Fruit fly (Drosophila melanogaster) whole organism, embryonic: ENCODE data around the gene Ac76E.

ENCODE experiments used
- BEAF-32 ChIP-seq: fragments of 200-800 bp; sonication (Bioruptor generic); optimal IDR thresholded peaks from 3 replicates; lab custom pipeline; 2017; ENCODE audit warnings: missing biosample characterization, missing genetic modification characterization, mild to moderate bottlenecking, moderate library complexity, missing genetic modification reagents
- Bgb ChIP-seq: fragments of 200-800 bp; sonication (Bioruptor generic); IDR thresholded peaks from 2 replicates; pipeline ENCODE4 v1.3.6; 2022; ENCODE audit warnings: missing biosample characterization, missing genetic modification characterization; ENCODE audit not compliant: partially characterized antibody
- CG10321 ChIP-seq: fragments of 200-800 bp; sonication (Bioruptor generic); IDR thresholded peaks from 2 replicates; pipeline ENCODE4 v1.3.6; 2022; ENCODE audit warnings: missing biosample characterization, missing genetic modification characterization
- CG12769 ChIP-seq: fragments of 200-800 bp; sonication (Bioruptor generic); optimal IDR thresholded peaks from 2 replicates; lab custom pipeline; 2019; ENCODE audit warnings: missing biosample characterization, mild to moderate bottlenecking, missing genetic modification characterization, moderate library complexity
- CG15601 ChIP-seq: fragments of 200-800 bp; sonication (Bioruptor generic); optimal IDR thresholded peaks from 3 replicates; lab custom pipeline; 2019; ENCODE audit warnings: missing biosample characterization, mild to moderate bottlenecking, missing genetic modification characterization, moderate library complexity
- CG17912 ChIP-seq: fragments of 200-800 bp; sonication (Bioruptor generic); optimal IDR thresholded peaks from 2 replicates; lab custom pipeline; 2018; ENCODE audit warnings: missing biosample characterization, mild to moderate bottlenecking, missing genetic modification characterization
- CG30020 ChIP-seq: fragments of 200-800 bp; optimal IDR thresholded peaks from 2 replicates; lab custom pipeline; 2019; ENCODE audit warnings: missing biosample characterization, mild to moderate bottlenecking, missing genetic modification characterization, moderate library complexity
- CG3281 ChIP-seq: fragments of 200-800 bp; sonication (Bioruptor generic); optimal IDR thresholded peaks from 3 replicates; lab custom pipeline; 2017; ENCODE audit warnings: missing biosample characterization, mild to moderate bottlenecking, missing genetic modification characterization
- CG33557 ChIP-seq: fragments of 200-800 bp; sonication (Bioruptor generic); optimal IDR thresholded peaks from 2 replicates; lab custom pipeline; 2019; ENCODE audit warnings: missing biosample characterization, mild to moderate bottlenecking, missing genetic modification characterization, moderate library complexity
- CG3407 ChIP-seq: fragments of 200-800 bp; sonication (Bioruptor generic); optimal IDR thresholded peaks from 2 replicates; lab custom pipeline; 2018; ENCODE audit warnings: missing biosample characterization, mild to moderate bottlenecking, missing genetic modification characterization
- CG34224 ChIP-seq: fragments of 200-800 bp; sonication (Bioruptor generic); IDR thresholded peaks from 3 replicates; pipeline ENCODE4 v1.3.6; 2022; ENCODE audit warnings: missing biosample characterization, missing genetic modification characterization; ENCODE audit not compliant: partially characterized antibody
- CG34376 ChIP-seq: fragments of 200-800 bp; sonication (Bioruptor generic); optimal IDR thresholded peaks from 2 replicates; lab custom pipeline; 2018; ENCODE audit warnings: missing biosample characterization, mild to moderate bottlenecking, missing genetic modification characterization
- CG42726 ChIP-seq: fragments of 200-800 bp; sonication (Bioruptor generic); IDR thresholded peaks from 2 replicates; pipeline ENCODE4 v1.3.6; 2022; ENCODE audit warnings: missing biosample characterization, missing genetic modification characterization; ENCODE audit not compliant: partially characterized antibody
- CG4328 ChIP-seq: fragments of 200-800 bp; sonication (Bioruptor generic); optimal IDR thresholded peaks from 3 replicates; lab custom pipeline; 2017; ENCODE audit warnings: missing biosample characterization, missing genetic modification reagents, missing genetic modification characterization
- CG7357 ChIP-seq: fragments of 200-800 bp; sonication (Bioruptor generic); IDR thresholded peaks from 3 replicates; pipeline ENCODE4 v1.3.6; 2022; ENCODE audit warnings: missing biosample characterization, missing genetic modification characterization
- CG7745 ChIP-seq: fragments of 200-800 bp; sonication (Bioruptor generic); optimal IDR thresholded peaks from 2 replicates; lab custom pipeline; 2018; ENCODE audit warnings: missing biosample characterization, mild to moderate bottlenecking, missing genetic modification characterization, moderate library complexity
- CG7928 ChIP-seq: fragments of 200-800 bp; sonication (Bioruptor generic); optimal IDR thresholded peaks from 2 replicates; lab custom pipeline; 2017; ENCODE audit warnings: missing biosample characterization, mild to moderate bottlenecking, missing genetic modification characterization
- CG8290 ChIP-seq, 3 experiments: fragments of 200-800 bp; sonication (Bioruptor generic); optimal IDR thresholded peaks; 2 replicates each; lab custom pipeline; 2016 to 2019; ENCODE audit warnings: missing biosample characterization in 3 of 3, missing genetic modification characterization in 3 of 3, mild to moderate bottlenecking in 2 of 3, moderate library complexity in 1 of 3
- CG9797 ChIP-seq: fragments of 200-800 bp; sonication (Bioruptor generic); optimal IDR thresholded peaks from 3 replicates; lab custom pipeline; 2018; ENCODE audit warnings: missing biosample characterization, mild to moderate bottlenecking, missing genetic modification characterization
- CTCF ChIP-seq: fragments of 200-800 bp; sonication (Bioruptor generic); optimal IDR thresholded peaks from 2 replicates; lab custom pipeline; 2017; ENCODE audit warnings: missing biosample characterization, mild to moderate bottlenecking, missing genetic modification characterization, moderate library complexity
- E2f2 ChIP-seq: fragments of 200-800 bp; sonication (Bioruptor generic); IDR thresholded peaks from 2 replicates; pipeline ENCODE4 v1.3.6; 2022; ENCODE audit warnings: missing biosample characterization, missing genetic modification characterization
- ERR ChIP-seq: fragments of 200-800 bp; sonication (Bioruptor generic); optimal IDR thresholded peaks from 2 replicates; lab custom pipeline; 2016; ENCODE audit warnings: missing biosample characterization, missing genetic modification characterization
- Ets65A ChIP-seq: fragments of 200-800 bp; sonication (Bioruptor generic); peaks from one replicate; lab custom pipeline; 2016; ENCODE audit warnings: missing biosample characterization, missing genetic modification characterization
- Ets97D ChIP-seq: fragments of 200-800 bp; sonication (Bioruptor generic); optimal IDR thresholded peaks from 3 replicates; lab custom pipeline; 2016; ENCODE audit warnings: missing biosample characterization, missing genetic modification characterization
- Fer1 ChIP-seq: fragments of 200-800 bp; sonication (Bioruptor generic); optimal IDR thresholded peaks from 2 replicates; lab custom pipeline; 2017; ENCODE audit warnings: missing biosample characterization, mild to moderate bottlenecking, missing genetic modification characterization
- HmgZ ChIP-seq: fragments of 200-800 bp; sonication (Bioruptor generic); optimal IDR thresholded peaks from 2 replicates; lab custom pipeline; 2018; ENCODE audit warnings: missing biosample characterization, mild to moderate bottlenecking, missing genetic modification characterization
- MBD-R2 ChIP-seq: fragments of 200-800 bp; sonication (Bioruptor generic); IDR thresholded peaks from 2 replicates; pipeline ENCODE4 v1.3.6; 2022; ENCODE audit warnings: missing biosample characterization, missing genetic modification characterization
- Med ChIP-seq: fragments of 200-800 bp; sonication (Bioruptor generic); peaks from one replicate; lab custom pipeline; 2016; ENCODE audit warnings: missing biosample characterization, missing genetic modification characterization, mild to moderate bottlenecking, inconsistent platforms, moderate library complexity
- Mes4 ChIP-seq: fragments of 200-800 bp; sonication (Bioruptor generic); optimal IDR thresholded peaks from 2 replicates; lab custom pipeline; 2016; ENCODE audit warnings: missing biosample characterization, missing genetic modification characterization
- Sin3A ChIP-seq: fragments of >200 bp; optimal IDR thresholded peaks from 2 replicates; lab custom pipeline; 2018
- amos ChIP-seq: fragments of 200-800 bp; sonication (Bioruptor generic); IDR thresholded peaks from 2 replicates; pipeline ENCODE4 v1.3.6; 2022; ENCODE audit warnings: missing biosample characterization, missing genetic modification characterization; ENCODE audit not compliant: partially characterized antibody
- bbx ChIP-seq: fragments of 200-800 bp; sonication (Bioruptor generic); IDR thresholded peaks from 2 replicates; pipeline ENCODE4 v1.3.6; 2022; ENCODE audit warnings: missing biosample characterization, missing genetic modification characterization; ENCODE audit not compliant: partially characterized antibody
- caup ChIP-seq: fragments of 200-800 bp; sonication (Bioruptor generic); optimal IDR thresholded peaks from 3 replicates; lab custom pipeline; 2017; ENCODE audit warnings: missing biosample characterization, mild to moderate bottlenecking, missing genetic modification characterization, moderate library complexity; ENCODE audit not compliant: severe bottlenecking
- dpn ChIP-seq, 2 experiments: fragments of 200-800 bp; sonication (Bioruptor generic); optimal IDR thresholded peaks; 3 replicates each; lab custom pipeline; 2016; ENCODE audit warnings: missing biosample characterization in 2 of 2, missing genetic modification characterization in 2 of 2
- dysf ChIP-seq: fragments of 200-800 bp; sonication (Bioruptor generic); IDR thresholded peaks from 3 replicates; pipeline ENCODE4 v1.3.6; 2022; ENCODE audit warnings: missing biosample characterization, missing genetic modification characterization
- gro ChIP-seq: fragments of 200-800 bp; sonication (Bioruptor generic); optimal IDR thresholded peaks from 2 replicates; lab custom pipeline; 2016; ENCODE audit warnings: missing biosample characterization, missing genetic modification characterization
- her ChIP-seq: fragments of 200-800 bp; sonication (Bioruptor generic); optimal IDR thresholded peaks from 2 replicates; lab custom pipeline; 2016; ENCODE audit warnings: missing biosample characterization, missing genetic modification characterization
- kah ChIP-seq: fragments of 200-800 bp; sonication (Bioruptor generic); optimal IDR thresholded peaks from 2 replicates; lab custom pipeline; 2018; ENCODE audit warnings: missing biosample characterization, mild to moderate bottlenecking, missing genetic modification characterization
- lilli ChIP-seq: fragments of 200-800 bp; sonication (Bioruptor generic); optimal IDR thresholded peaks from 3 replicates; lab custom pipeline; 2016; ENCODE audit warnings: missing biosample characterization, missing genetic modification characterization
- mam ChIP-seq: fragments of 200-800 bp; sonication (Bioruptor generic); optimal IDR thresholded peaks from 3 replicates; lab custom pipeline; 2016; ENCODE audit warnings: missing biosample characterization, missing genetic modification characterization
- onecut ChIP-seq: fragments of 200-800 bp; sonication (Bioruptor generic); IDR thresholded peaks from 2 replicates; pipeline ENCODE4 v1.3.6; 2022; ENCODE audit warnings: missing biosample characterization, missing genetic modification characterization
- phol ChIP-seq: fragments of 200-800 bp; sonication (Bioruptor generic); optimal IDR thresholded peaks from 3 replicates; lab custom pipeline; 2018; ENCODE audit warnings: missing biosample characterization, mild to moderate bottlenecking, missing genetic modification characterization, moderate library complexity
- pzg ChIP-seq: fragments of 200-800 bp; sonication (Bioruptor generic); optimal IDR thresholded peaks from 3 replicates; lab custom pipeline; 2018; ENCODE audit warnings: missing biosample characterization, mild to moderate bottlenecking, missing genetic modification characterization, moderate library complexity
- salm ChIP-seq: fragments of 200-800 bp; sonication (Bioruptor generic); optimal IDR thresholded peaks from 2 replicates; lab custom pipeline; 2018; ENCODE audit warnings: missing biosample characterization, mild to moderate bottlenecking, missing genetic modification characterization
- scrt ChIP-seq: fragments of 200-800 bp; sonication (Bioruptor generic); optimal IDR thresholded peaks from 2 replicates; lab custom pipeline; 2018; ENCODE audit warnings: missing biosample characterization, mild to moderate bottlenecking, missing genetic modification characterization, moderate library complexity
- sens ChIP-seq: fragments of 200-800 bp; sonication (Bioruptor generic); peaks from one replicate; lab custom pipeline; 2016; ENCODE audit warnings: missing biosample characterization, missing genetic modification characterization
- slbo ChIP-seq: fragments of 200-800 bp; sonication (Bioruptor generic); IDR thresholded peaks from 2 replicates; pipeline ENCODE4 v1.3.6; 2022; ENCODE audit warnings: missing biosample characterization, missing genetic modification characterization
- tll ChIP-seq, 2 experiments: fragments of 200-800 bp in 1 of 2; fragments of >200 bp in 1 of 2; sonication (Bioruptor generic) in 1 of 2; optimal IDR thresholded peaks; 2 replicates each; lab custom pipeline; 2017 to 2019; ENCODE audit warnings: missing biosample characterization in 2 of 2, missing genetic modification characterization in 2 of 2, mild to moderate bottlenecking in 1 of 2, moderate library complexity in 1 of 2
- trem ChIP-seq: fragments of 200-800 bp; optimal IDR thresholded peaks from 3 replicates; lab custom pipeline; 2019; ENCODE audit warnings: missing biosample characterization, mild to moderate bottlenecking, missing genetic modification characterization, moderate library complexity
- yki ChIP-seq: fragments of >200 bp; optimal IDR thresholded peaks from 3 replicates; lab custom pipeline; 2018

Gene Ac76E

DNA sequence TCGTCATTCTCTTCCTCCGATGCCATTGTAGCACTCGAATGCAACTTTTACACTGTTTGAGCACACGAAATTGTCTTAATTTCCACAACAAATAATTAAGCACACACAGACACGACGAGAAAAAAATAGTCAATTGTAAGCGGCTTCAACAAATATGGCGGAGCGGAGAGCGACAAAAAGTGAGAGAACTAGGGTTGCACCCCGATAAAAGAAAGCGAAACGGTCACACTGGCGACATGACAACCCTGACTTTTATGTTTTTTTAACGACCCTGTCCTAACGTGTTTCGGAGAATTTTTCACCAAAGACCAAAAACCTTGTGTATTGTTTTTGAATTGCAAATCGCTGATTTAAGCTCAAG, 29.1 kb upstream of the Ac76E start, which contains the start of the genes Mi-2 and Prp3 (continued):
- TF ChIP-seq CG7928 (GFP tag; lab: Kevin White, UChicago): peak; percentile 88
- TF ChIP-seq Med: peak; percentile 88
- TF ChIP-seq CG30020 (tag; lab: Kevin White, UChicago): peak; percentile 24
- TF ChIP-seq caup: peak; percentile 40
- TF ChIP-seq her (GFP tag; lab: Kevin White, UChicago): peak; percentile 47
- TF ChIP-seq HmgZ: peak; percentile 69
- peak; percentile 51; the same call in 1 of the 2 replicates for TF ChIP-seq CG10321
- peak; percentile 46 for TF ChIP-seq BEAF-32 (GFP tag; lab: Kevin White, UChicago)
- TF ChIP-seq scrt: no peak
- TF ChIP-seq CG7357 (GFP tag; lab: Robert Waterston, UW): no peak
- TF ChIP-seq amos (GFP tag; lab: Robert Waterston, UW): peak; percentile 37; the same call in 1 of the 2 replicates
- TF ChIP-seq dysf: no peak
- peak; percentile 20 for TF ChIP-seq kah (GFP tag; lab: Kevin White, UChicago)
- TF ChIP-seq E2f2 (GFP tag; lab: Robert Waterston, UW): peak; percentile 62
- peak; percentile 100 for TF ChIP-seq CG3281 (GFP tag; lab: Kevin White, UChicago)
- TF ChIP-seq Sin3A (lab: Kevin White, UChicago): peak; percentile 64
- peak; percentile 42 for TF ChIP-seq CG17912 (GFP tag; lab: Kevin White, UChicago)
- TF ChIP-seq ERR: peak; percentile 26
- no peak for TF ChIP-seq CG8290 (GFP tag; optimal IDR thresholded peaks at IDR 0.05; lab: Kevin White, UChicago)
- TF ChIP-seq CG8290 (tag; optimal IDR thresholded peaks at IDR 0.05; lab: Kevin White, UChicago): peak in 1 of 2 experiments; percentile 12
- TF ChIP-seq onecut (GFP tag; lab: Robert Waterston, UW): peak; percentile 15; the same call in 1 of the 2 replicates
- TF ChIP-seq Fer1 (GFP tag; lab: Kevin White, UChicago): peak; percentile 38
- TF ChIP-seq yki (lab: Kevin White, UChicago): no peak
- peak; percentile 40; the same call in 1 of the 3 replicates for TF ChIP-seq CG34224 (GFP tag; lab: Robert Waterston, UW)
- TF ChIP-seq CG7745: peak; percentile 57
- peak in 1 of 2 experiments; percentile 17 for TF ChIP-seq dpn (GFP tag; optimal IDR thresholded peaks at IDR 0.05; lab: Kevin White, UChicago)
- TF ChIP-seq CG42726 (GFP tag; lab: Robert Waterston, UW): 0 out of 2 replicates have a peak, but pooled peaks have one; percentile 40
- peak; percentile 99 for TF ChIP-seq phol (tag; lab: Kevin White, UChicago)
- peak; percentile 7 for TF ChIP-seq Mes4 (GFP tag; lab: Kevin White, UChicago)
- peak; percentile 86 for TF ChIP-seq CG9797 (GFP tag; lab: Kevin White, UChicago)
- TF ChIP-seq salm (tag; lab: Kevin White, UChicago): no peak
- peak; percentile 51 for TF ChIP-seq trem (tag; lab: Kevin White, UChicago)
- peak; percentile 17 for TF ChIP-seq CG15601 (tag; lab: Kevin White, UChicago)
- TF ChIP-seq sens (GFP tag; lab: Kevin White, UChicago): peak; percentile 83
- peak; percentile 94 for TF ChIP-seq MBD-R2 (GFP tag; lab: Robert Waterston, UW)
- TF ChIP-seq pzg: peak; percentile 84
- peak; percentile 28 for TF ChIP-seq CTCF (GFP tag; lab: Kevin White, UChicago)
- peak; percentile 21 for TF ChIP-seq gro (GFP tag; lab: Kevin White, UChicago)
- no peak for TF ChIP-seq Ets65A
- peak; percentile 3 for TF ChIP-seq CG3407 (GFP tag; lab: Kevin White, UChicago)
- TF ChIP-seq mam (GFP tag; lab: Kevin White, UChicago): peak; percentile 29
- peak; percentile 51 for TF ChIP-seq CG34376 (GFP tag; lab: Kevin White, UChicago)
- peak; percentile 23; the same call in 1 of the 2 replicates for TF ChIP-seq slbo (GFP tag; lab: Robert Waterston, UW)
- peak; percentile 53; the same call in 1 of the 2 replicates for TF ChIP-seq Bgb (GFP tag; lab: Robert Waterston, UW)
- TF ChIP-seq tll (GFP tag; optimal IDR thresholded peaks at IDR 0.05; lab: Kevin White, UChicago): peak in 1 of 2 experiments; percentile 11
- TF ChIP-seq CG33557 (GFP tag; lab: Kevin White, UChicago): peak; percentile 20
- TF ChIP-seq CG4328 (GFP tag; lab: Kevin White, UChicago): peak; percentile 9
- 0 out of 2 replicates have a peak, but pooled peaks have one; percentile 15 for TF ChIP-seq bbx (GFP tag; lab: Robert Waterston, UW)
- peak; percentile 94 for TF ChIP-seq Ets97D
- TF ChIP-seq lilli (GFP tag; lab: Kevin White, UChicago): peak; percentile 6
- TF ChIP-seq CG12769 (tag; lab: Kevin White, UChicago): no peak
